Worm (Caenorhabditis elegans) whole organism, L2 larva: Measurements from ENCODE around the gene mlc-1.

Source experiments
- R02D3.7 ChIP-seq: fragments of 150-350 bp; optimal IDR thresholded peaks from 2 replicates; lab custom pipeline; 2014; ENCODE audit warnings: missing biosample characterization, missing genetic modification characterization
- alr-1 ChIP-seq: fragments of 150-350 bp; optimal IDR thresholded peaks from 2 replicates; lab custom pipeline; 2014; ENCODE audit warnings: missing biosample characterization, missing genetic modification characterization
- elt-3 ChIP-seq: sonication (generic microtip); optimal IDR thresholded peaks from 2 replicates; lab custom pipeline; 2017; ENCODE audit warnings: missing biosample characterization, missing genetic modification characterization
- lsy-2 ChIP-seq, 2 experiments: fragments of 150-350 bp in 1 of 2; sonication (generic microtip) in 1 of 2; optimal IDR thresholded peaks; 2 replicates each; lab custom pipeline; 2014 to 2017; ENCODE audit warnings: missing biosample characterization in 2 of 2, missing genetic modification characterization in 2 of 2
- nhr-10 ChIP-seq: sonication (generic microtip); optimal IDR thresholded peaks from 2 replicates; lab custom pipeline; 2017; ENCODE audit warnings: missing biosample characterization, missing genetic modification characterization
- skn-1 ChIP-seq: sonication (generic microtip); optimal IDR thresholded peaks from 2 replicates; lab custom pipeline; 2017; ENCODE audit warnings: missing biosample characterization, missing genetic modification characterization
- unc-62 ChIP-seq: fragments of 150-350 bp; optimal IDR thresholded peaks from 2 replicates; lab custom pipeline; 2014; ENCODE audit warnings: missing biosample characterization, missing genetic modification reagents, missing genetic modification characterization
- zag-1 ChIP-seq: fragments of 150-350 bp; optimal IDR thresholded peaks from 2 replicates; lab custom pipeline; 2014; ENCODE audit warnings: missing biosample characterization, missing genetic modification characterization

DNA sequence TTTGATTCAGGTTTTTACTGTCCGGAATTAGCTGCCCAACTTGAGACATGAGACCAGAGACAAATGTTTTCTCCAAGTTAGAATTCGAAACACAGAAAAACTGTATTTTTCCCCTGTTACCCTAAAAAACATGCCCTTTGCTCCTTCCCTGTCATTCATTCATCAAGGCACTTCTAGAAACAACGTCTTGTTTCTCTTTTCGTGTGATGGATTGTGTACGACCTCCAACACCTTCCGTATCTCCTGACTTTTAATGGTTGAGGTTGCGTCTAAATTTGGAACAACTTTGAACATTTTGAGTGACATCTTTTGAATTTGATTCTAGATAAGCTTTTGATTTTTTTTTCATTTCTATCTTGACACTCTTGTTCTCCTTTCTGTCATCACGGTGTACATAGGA, 36.4 kb upstream of the mlc-1 start:
- TF ChIP-seq elt-3 (tag; lab: Kevin White, UChicago) (no peak), zag-1 (no peak), unc-62 (GFP tag; lab: Kevin White, UChicago) (no peak), alr-1 (tag; lab: Kevin White, UChicago) (no peak), skn-1 (tag; lab: Kevin White, UChicago) (no peak), R02D3.7 (no peak), nhr-10 (tag; lab: Kevin White, UChicago) (no peak), lsy-2 (tag; optimal IDR thresholded peaks at IDR 0.05; lab: Kevin White, UChicago) (no peak)
